Fruit fly (Drosophila melanogaster) S2 (cell line): Measurements from ENCODE around the gene bun.

ENCODE experiments used
- CG8478 ChIP-seq: fragments of >200 bp; optimal IDR thresholded peaks from 2 replicates; lab custom pipeline; 2018
- CTCF ChIP-seq, 2 experiments: fragments of >200 bp; optimal IDR thresholded peaks; 2 replicates each; lab custom pipeline; 2018

dm6 chr2L:12457715-12458114 is 88.7 kb downstream of the bun start:
- TF ChIP-seq CTCF (optimal IDR thresholded peaks at IDR 0.05; lab: Kevin White, UChicago) (no peak), CG8478 (lab: Kevin White, UChicago) (no peak)
